Worm (Caenorhabditis elegans): ENCODE data around the gene srt-54.

The srt-54 gene

ce11 chrII:105327-105882, 11.6 kb upstream of the srt-54 start:
- TF ChIP-seq eor-1 (tag; optimal IDR thresholded peaks at IDR 0.05) (no peak), lin-39 (tag; optimal IDR thresholded peaks at IDR 0.05) (no peak), sea-2 (GFP tag; optimal IDR thresholded peaks at IDR 0.05) (no peak), snpc-4 (tag; optimal IDR thresholded peaks at IDR 0.05) (no peak), ceh-82 (tag; optimal IDR thresholded peaks at IDR 0.05) (no peak), fos-1 (tag; optimal IDR thresholded peaks at IDR 0.05) (no peak), nfya-1 (tag; optimal IDR thresholded peaks at IDR 0.05; ENCODE audit: insufficient read depth) (no peak), nhr-23 (tag; optimal IDR thresholded peaks at IDR 0.05) (no peak), ztf-4 (tag; optimal IDR thresholded peaks at IDR 0.05) (no peak), zag-1 (tag; optimal IDR thresholded peaks at IDR 0.05) (no peak), mml-1 (tag; optimal IDR thresholded peaks at IDR 0.05) (no peak), mdl-1 (tag; optimal IDR thresholded peaks at IDR 0.05) (no peak), daf-12 (tag; optimal IDR thresholded peaks at IDR 0.05) (no peak), nhr-28 (tag; optimal IDR thresholded peaks at IDR 0.05) (no peak), fkh-10 (GFP tag; optimal IDR thresholded peaks at IDR 0.05) (no peak), ztf-11 (tag; optimal IDR thresholded peaks at IDR 0.05) (no peak), aly-2 (tag; optimal IDR thresholded peaks at IDR 0.05) (no peak)

- TF ChIP-seq mdl-1 (tag; optimal IDR thresholded peaks at IDR 0.05) (no peak), nhr-28 (tag; optimal IDR thresholded peaks at IDR 0.05) (no peak), elt-3 (tag; optimal IDR thresholded peaks at IDR 0.05) (no peak), nhr-237 (tag; optimal IDR thresholded peaks at IDR 0.05) (no peak), nhr-76 (tag; optimal IDR thresholded peaks at IDR 0.05) (no peak), ztf-11 (tag; optimal IDR thresholded peaks at IDR 0.05) (no peak), nhr-77 (tag; optimal IDR thresholded peaks at IDR 0.05) (no peak), nfya-1 (tag; optimal IDR thresholded peaks at IDR 0.05; ENCODE audit: insufficient read depth) (no peak), nhr-67 (tag; optimal IDR thresholded peaks at IDR 0.05) (no peak), ztf-4 (tag; optimal IDR thresholded peaks at IDR 0.05) (no peak), jun-1 (tag; optimal IDR thresholded peaks at IDR 0.05) (no peak), lsy-12 (tag; optimal IDR thresholded peaks at IDR 0.05) (no peak), unc-39 (tag; optimal IDR thresholded peaks at IDR 0.05) (no peak), nhr-12 (tag; optimal IDR thresholded peaks at IDR 0.05) (no peak), tbx-2 (tag; optimal IDR thresholded peaks at IDR 0.05) (no peak), lin-15B (tag; optimal IDR thresholded peaks at IDR 0.05) (no peak), zag-1 (tag; optimal IDR thresholded peaks at IDR 0.05) (no peak), sea-2 (GFP tag; optimal IDR thresholded peaks at IDR 0.05) (no peak), nhr-43 (tag; optimal IDR thresholded peaks at IDR 0.05; ENCODE audit: poor library complexity, severe bottlenecking) (no peak), nhr-23 (tag; optimal IDR thresholded peaks at IDR 0.05) (no peak)
Observed at ce11 chrII:105889-106288, 11.1 kb upstream of the srt-54 start, which contains the start of gene txt-1. Gene txt-1, plus strand, starts transcription at chrII:106189.

- TF ChIP-seq ztf-11 (tag; optimal IDR thresholded peaks at IDR 0.05) (no peak), ceh-28 (tag; optimal IDR thresholded peaks at IDR 0.05) (no peak), ZK546.5 (tag; optimal IDR thresholded peaks at IDR 0.05) (no peak), ceh-82 (tag; optimal IDR thresholded peaks at IDR 0.05) (no peak), unc-62 (GFP tag; optimal IDR thresholded peaks at IDR 0.05) (no peak), fkh-2 (tag; optimal IDR thresholded peaks at IDR 0.05) (no peak)
Observed at ce11 chrII:107703-108102, 9.3 kb upstream of the srt-54 start.

- TF ChIP-seq zag-1 (tag; optimal IDR thresholded peaks at IDR 0.05) = no peak
- TF ChIP-seq unc-39 (tag; optimal IDR thresholded peaks at IDR 0.05) = no peak
- TF ChIP-seq nhr-237 (tag; optimal IDR thresholded peaks at IDR 0.05) = no peak
Observed at ce11 chrII:108865-109264, 8.2 kb upstream of the srt-54 start, which contains the start of gene C50D2.2. Gene C50D2.2, plus strand, starts transcription at chrII:109165.

- TF ChIP-seq fkh-10 (GFP tag; optimal IDR thresholded peaks at IDR 0.05) = no peak
- no peak for TF ChIP-seq elt-3 (tag; optimal IDR thresholded peaks at IDR 0.05)
- TF ChIP-seq ceh-16 (tag; optimal IDR thresholded peaks at IDR 0.05) = no peak
- no peak for TF ChIP-seq daf-12 (tag; optimal IDR thresholded peaks at IDR 0.05)
- TF ChIP-seq mml-1 (tag; optimal IDR thresholded peaks at IDR 0.05) = no peak
- no peak for TF ChIP-seq elt-2 (tag; optimal IDR thresholded peaks at IDR 0.05)
- TF ChIP-seq ZK546.5 (tag; optimal IDR thresholded peaks at IDR 0.05) = no peak
- no peak for TF ChIP-seq ceh-28 (tag; optimal IDR thresholded peaks at IDR 0.05)
- TF ChIP-seq nhr-76 (tag; optimal IDR thresholded peaks at IDR 0.05) = no peak
- no peak for TF ChIP-seq aly-2 (tag; optimal IDR thresholded peaks at IDR 0.05)
- TF ChIP-seq elt-1 (tag; optimal IDR thresholded peaks at IDR 0.05) = no peak
- no peak for TF ChIP-seq snpc-4 (tag; optimal IDR thresholded peaks at IDR 0.05)
Observed at ce11 chrII:111267-111666, 5.7 kb upstream of the srt-54 start, which contains the start of gene C50D2.1. Gene C50D2.1, plus strand, starts transcription at chrII:111567.
